Fruit fly (Drosophila melanogaster): ENCODE data around the gene Ho.

The Ho gene

dm6 chr3R:11665508-11665907 is 14.0 kb upstream of the Ho start (continued):
- TF ChIP-seq dmrt99B (tag; optimal IDR thresholded peaks at IDR 0.05) = no peak
- no peak for TF ChIP-seq pan (optimal IDR thresholded peaks at IDR 0.05)
- peak in 1 of 2 experiments; percentile 27 for TF ChIP-seq pan (GFP tag; optimal IDR thresholded peaks at IDR 0.05 in 1 of 2, IDR thresholded peaks at IDR 0.05 in 1 of 2)
- TF ChIP-seq CG4854 (GFP tag; optimal IDR thresholded peaks at IDR 0.05) = no peak
- TF ChIP-seq esg (GFP tag; conservative IDR thresholded peaks at IDR 0.05) = no peak
- no peak for TF ChIP-seq CG11696 (GFP tag; IDR thresholded peaks at IDR 0.05)
- TF ChIP-seq Gsc (GFP tag; IDR thresholded peaks at IDR 0.05) = no peak
- no peak for TF ChIP-seq Dll (GFP tag; IDR thresholded peaks at IDR 0.05; ENCODE audit: partially characterized antibody)
- no peak for TF ChIP-seq CG8281 (tag; optimal IDR thresholded peaks at IDR 0.05)
- TF ChIP-seq CG31388 (GFP tag; optimal IDR thresholded peaks at IDR 0.05) = no peak
- TF ChIP-seq chinmo (GFP tag; IDR thresholded peaks at IDR 0.05; ENCODE audit: partially characterized antibody) = peak; percentile 76; the same call in 1 of the 4 replicates
- TF ChIP-seq CG1529 (GFP tag; optimal IDR thresholded peaks at IDR 0.05) = no peak
- no peak for TF ChIP-seq crp (GFP tag; optimal IDR thresholded peaks at IDR 0.05)
- TF ChIP-seq CG15011 (GFP tag; optimal IDR thresholded peaks at IDR 0.05) = no peak
- TF ChIP-seq cg (GFP tag; optimal IDR thresholded peaks at IDR 0.05) = no peak
- TF ChIP-seq CG8290 (GFP tag; optimal IDR thresholded peaks at IDR 0.05) = no peak
- TF ChIP-seq CG8290 (tag; optimal IDR thresholded peaks at IDR 0.05) = peak in 1 of 2 experiments; percentile 11
- no peak for TF ChIP-seq CG6765 (GFP tag; optimal IDR thresholded peaks at IDR 0.05)
- TF ChIP-seq amos (GFP tag; IDR thresholded peaks at IDR 0.05; ENCODE audit: partially characterized antibody) = no peak
- TF ChIP-seq CG2712 (tag; optimal IDR thresholded peaks at IDR 0.05) = peak; percentile 13

- TF ChIP-seq CG6813 (GFP tag; optimal IDR thresholded peaks at IDR 0.05) (peak; percentile 19), sug (tag; optimal IDR thresholded peaks at IDR 0.05) (peak; percentile 91), unpg (GFP tag; optimal IDR thresholded peaks at IDR 0.05) (peak; percentile 4), CG34376 (GFP tag; optimal IDR thresholded peaks at IDR 0.05) (peak; percentile 91), Neu2 (GFP tag; optimal IDR thresholded peaks at IDR 0.05; ENCODE audit: borderline replicate concordance) (no peak), CG8765 (GFP tag; IDR thresholded peaks at IDR 0.05) (no peak), seq (GFP tag; IDR thresholded peaks at IDR 0.05) (0 out of 2 replicates have a peak, but pooled peaks have one; percentile 10), ftz-f1 (GFP tag; optimal IDR thresholded peaks at IDR 0.05) (peak; percentile 40), Fer2 (tag; optimal IDR thresholded peaks at IDR 0.05) (no peak), scrt (GFP tag; optimal IDR thresholded peaks at IDR 0.05) (peak; percentile 2), sens (GFP tag) (peak; percentile 65), sd (tag; optimal IDR thresholded peaks at IDR 0.05) (peak; percentile 85), CG18476 (GFP tag; optimal IDR thresholded peaks at IDR 0.05) (peak; percentile 32), Hmr (GFP tag; optimal IDR thresholded peaks at IDR 0.05) (peak; percentile 43), CG15696 (tag; optimal IDR thresholded peaks at IDR 0.05) (no peak), CG12391 (tag; optimal IDR thresholded peaks at IDR 0.05) (peak; percentile 3), D (optimal IDR thresholded peaks at IDR 0.05) (no peak), D (GFP tag; optimal IDR thresholded peaks at IDR 0.05) (no peak), CG17186 (GFP tag; optimal IDR thresholded peaks at IDR 0.05) (no peak), CG18599 (GFP tag; optimal IDR thresholded peaks at IDR 0.05) (no peak), lbe (GFP tag; optimal IDR thresholded peaks at IDR 0.05) (peak; percentile 45), Ravus (GFP tag; IDR thresholded peaks at IDR 0.05) (no peak), mirr (GFP tag; optimal IDR thresholded peaks at IDR 0.05) (peak; percentile 82), CG13296 (GFP tag; optimal IDR thresholded peaks at IDR 0.05) (peak; percentile 75), CG3281 (GFP tag; optimal IDR thresholded peaks at IDR 0.05) (peak; percentile 18), caup (GFP tag; optimal IDR thresholded peaks at IDR 0.05; ENCODE audit: severe bottlenecking) (peak; percentile 36), CG8290 (GFP tag; optimal IDR thresholded peaks at IDR 0.05) (no peak), CG8290 (tag; optimal IDR thresholded peaks at IDR 0.05) (peak in 1 of 2 experiments; percentile 6), CG10543 (GFP tag; optimal IDR thresholded peaks at IDR 0.05) (peak; percentile 25), pros (GFP tag; optimal IDR thresholded peaks at IDR 0.05) (peak; percentile 39)
Observed at dm6 chr3R:11665925-11666687, 13.4 kb upstream of the Ho start.
